Fruit fly (Drosophila melanogaster) whole organism, embryonic: ENCODE results near the gene CG17249.
A peak's percentile ranks its signal among the peaks of the same experiment; 100 is the strongest.

Source experiments
- Atf-2 ChIP-seq: fragments of 200-800 bp; sonication (Bioruptor generic); optimal IDR thresholded peaks from 2 replicates; lab custom pipeline; 2016; ENCODE audit warnings: missing biosample characterization, missing genetic modification characterization
- Blimp-1 ChIP-seq: fragments of 200-800 bp; sonication (Bioruptor generic); optimal IDR thresholded peaks from 3 replicates; lab custom pipeline; 2018; ENCODE audit warnings: missing biosample characterization, missing genetic modification characterization, mild to moderate bottlenecking, moderate library complexity, missing genetic modification reagents
- Bteb2 ChIP-seq: fragments of 200-800 bp; sonication (Bioruptor generic); optimal IDR thresholded peaks from 2 replicates; lab custom pipeline; 2016; ENCODE audit warnings: missing biosample characterization, missing genetic modification characterization
- CG10654 ChIP-seq: fragments of 200-800 bp; sonication (Bioruptor generic); optimal IDR thresholded peaks from 2 replicates; lab custom pipeline; 2016; ENCODE audit warnings: missing biosample characterization, missing genetic modification characterization
- CG11504 ChIP-seq: fragments of 200-800 bp; sonication (Bioruptor generic); optimal IDR thresholded peaks from 3 replicates; lab custom pipeline; 2019; ENCODE audit warnings: missing biosample characterization, mild to moderate bottlenecking, missing genetic modification characterization, moderate library complexity
- CG14965 ChIP-seq: fragments of 200-800 bp; sonication (Bioruptor generic); optimal IDR thresholded peaks from 2 replicates; lab custom pipeline; 2016; ENCODE audit warnings: missing biosample characterization, missing genetic modification characterization, borderline replicate concordance
- CG15601 ChIP-seq: fragments of 200-800 bp; sonication (Bioruptor generic); optimal IDR thresholded peaks from 3 replicates; lab custom pipeline; 2019; ENCODE audit warnings: missing biosample characterization, mild to moderate bottlenecking, missing genetic modification characterization, moderate library complexity
- CG17361 ChIP-seq: fragments of 200-800 bp; sonication (Bioruptor generic); IDR thresholded peaks from 3 replicates; pipeline ENCODE4 v1.3.6; 2022; ENCODE audit warnings: missing biosample characterization, missing genetic modification characterization
- CG17385 ChIP-seq: fragments of 200-800 bp; sonication (Bioruptor generic); optimal IDR thresholded peaks from 3 replicates; lab custom pipeline; 2018; ENCODE audit warnings: missing biosample characterization, mild to moderate bottlenecking, missing genetic modification characterization
- CG17829 ChIP-seq: fragments of 200-800 bp; optimal IDR thresholded peaks from 2 replicates; lab custom pipeline; 2019; ENCODE audit warnings: missing biosample characterization, mild to moderate bottlenecking, missing genetic modification characterization, moderate library complexity
- CG18262 ChIP-seq: fragments of 200-800 bp; optimal IDR thresholded peaks from 3 replicates; lab custom pipeline; 2019; ENCODE audit warnings: missing biosample characterization, mild to moderate bottlenecking, missing genetic modification characterization, moderate library complexity
- CG2678 ChIP-seq: fragments of 200-800 bp; sonication (Bioruptor generic); optimal IDR thresholded peaks from 3 replicates; lab custom pipeline; 2019; ENCODE audit warnings: missing biosample characterization, mild to moderate bottlenecking, missing genetic modification characterization, moderate library complexity
- CG2712 ChIP-seq: fragments of 200-800 bp; optimal IDR thresholded peaks from 3 replicates; lab custom pipeline; 2019; ENCODE audit warnings: missing biosample characterization, mild to moderate bottlenecking, missing genetic modification characterization, moderate library complexity
- CG3838 ChIP-seq: fragments of 200-800 bp; sonication (Bioruptor generic); optimal IDR thresholded peaks from 3 replicates; lab custom pipeline; 2016; ENCODE audit warnings: missing biosample characterization, missing genetic modification characterization
- CG3995 ChIP-seq: fragments of 200-800 bp; sonication (Bioruptor generic); optimal IDR thresholded peaks from 3 replicates; lab custom pipeline; 2016; ENCODE audit warnings: missing biosample characterization, missing genetic modification characterization
- CG5180 ChIP-seq: fragments of 200-800 bp; sonication (Bioruptor generic); optimal IDR thresholded peaks from 3 replicates; lab custom pipeline; 2017; ENCODE audit warnings: missing biosample characterization, missing genetic modification characterization, mild to moderate bottlenecking, moderate library complexity, missing genetic modification reagents
- CG6175 ChIP-seq: fragments of 200-800 bp; sonication (Bioruptor generic); IDR thresholded peaks from 3 replicates; pipeline ENCODE4 v1.3.6; 2022; ENCODE audit warnings: missing biosample characterization, missing genetic modification characterization
- CG8089 ChIP-seq: fragments of 200-800 bp; sonication (Bioruptor generic); optimal IDR thresholded peaks from 3 replicates; lab custom pipeline; 2016; ENCODE audit warnings: missing biosample characterization, missing genetic modification characterization
- CG8290 ChIP-seq, 3 experiments: fragments of 200-800 bp; sonication (Bioruptor generic); optimal IDR thresholded peaks; 2 replicates each; lab custom pipeline; 2016 to 2019; ENCODE audit warnings: missing biosample characterization in 3 of 3, missing genetic modification characterization in 3 of 3, mild to moderate bottlenecking in 2 of 3, moderate library complexity in 1 of 3
- CG8944 ChIP-seq: fragments of 200-800 bp; sonication (Bioruptor generic); optimal IDR thresholded peaks from 3 replicates; lab custom pipeline; 2016; ENCODE audit warnings: missing biosample characterization, missing genetic modification characterization
- Camta ChIP-seq: fragments of 200-800 bp; sonication (Bioruptor generic); optimal IDR thresholded peaks from 2 replicates; lab custom pipeline; 2016; ENCODE audit warnings: missing biosample characterization, missing genetic modification characterization
- CoRest ChIP-seq: fragments of 200-800 bp; sonication (Bioruptor generic); optimal IDR thresholded peaks from 3 replicates; lab custom pipeline; 2018; ENCODE audit warnings: missing biosample characterization, mild to moderate bottlenecking, missing genetic modification characterization, moderate library complexity
- ERR ChIP-seq: fragments of 200-800 bp; sonication (Bioruptor generic); optimal IDR thresholded peaks from 2 replicates; lab custom pipeline; 2016; ENCODE audit warnings: missing biosample characterization, missing genetic modification characterization
- Eip74EF ChIP-seq, 2 experiments: fragments of 200-800 bp in 1 of 2; fragments of >200 bp in 1 of 2; sonication (Bioruptor generic) in 1 of 2; optimal IDR thresholded peaks; 2 replicates each; lab custom pipeline; 2017 to 2019; ENCODE audit warnings: missing biosample characterization in 2 of 2, missing genetic modification characterization in 2 of 2, mild to moderate bottlenecking in 1 of 2, moderate library complexity in 1 of 2
- HLHmδ ChIP-seq: fragments of 200-800 bp; sonication (Bioruptor generic); optimal IDR thresholded peaks from 2 replicates; lab custom pipeline; 2018; ENCODE audit warnings: missing biosample characterization, mild to moderate bottlenecking, missing genetic modification characterization, moderate library complexity
- Hmx ChIP-seq: fragments of 200-800 bp; sonication (Bioruptor generic); optimal IDR thresholded peaks from 2 replicates; lab custom pipeline; 2016; ENCODE audit warnings: missing biosample characterization, missing genetic modification characterization
- Jarid2 ChIP-seq: fragments of 200-800 bp; sonication (Bioruptor generic); optimal IDR thresholded peaks from 3 replicates; lab custom pipeline; 2017; ENCODE audit warnings: mild to moderate bottlenecking, missing biosample characterization, missing genetic modification reagents, missing genetic modification characterization
- Meics ChIP-seq: fragments of 200-800 bp; sonication (Bioruptor generic); optimal IDR thresholded peaks from 2 replicates; lab custom pipeline; 2017; ENCODE audit warnings: missing biosample characterization, mild to moderate bottlenecking, missing genetic modification characterization
- Sox100B ChIP-seq: fragments of 200-800 bp; sonication (Bioruptor generic); optimal IDR thresholded peaks from 3 replicates; lab custom pipeline; 2018; ENCODE audit warnings: missing biosample characterization, mild to moderate bottlenecking, missing genetic modification characterization
- Ssrp ChIP-seq: fragments of 200-800 bp; sonication (Bioruptor generic); optimal IDR thresholded peaks from 2 replicates; lab custom pipeline; 2018; ENCODE audit warnings: missing biosample characterization, mild to moderate bottlenecking, missing genetic modification characterization, moderate library complexity
- Xrp1 ChIP-seq: fragments of 200-800 bp; sonication (Bioruptor generic); IDR thresholded peaks from 2 replicates; pipeline ENCODE4 v1.3.6; 2022; ENCODE audit warnings: missing biosample characterization, missing genetic modification characterization
- az2 ChIP-seq: fragments of 200-800 bp; sonication (Bioruptor generic); optimal IDR thresholded peaks from 3 replicates; lab custom pipeline; 2016; ENCODE audit warnings: missing biosample characterization, missing genetic modification characterization
- bab2 ChIP-seq: fragments of 200-800 bp; sonication (Bioruptor generic); optimal IDR thresholded peaks from 2 replicates; lab custom pipeline; 2016; ENCODE audit warnings: missing biosample characterization, missing genetic modification characterization
- crp ChIP-seq, 2 experiments: fragments of 200-800 bp; sonication (Bioruptor generic); optimal IDR thresholded peaks; 2 replicates in 1 of 2; 3 replicates in 1 of 2; lab custom pipeline; 2017; ENCODE audit warnings: missing biosample characterization in 2 of 2, missing genetic modification characterization in 2 of 2, mild to moderate bottlenecking in 1 of 2, moderate library complexity in 1 of 2
- dmrt11E ChIP-seq: fragments of 200-800 bp; sonication (Bioruptor generic); optimal IDR thresholded peaks from 3 replicates; lab custom pipeline; 2018; ENCODE audit warnings: missing biosample characterization, mild to moderate bottlenecking, missing genetic modification characterization, moderate library complexity
- ewg ChIP-seq: fragments of 200-800 bp; sonication (Bioruptor generic); optimal IDR thresholded peaks from 3 replicates; lab custom pipeline; 2017; ENCODE audit warnings: mild to moderate bottlenecking, missing biosample characterization, missing genetic modification reagents, missing genetic modification characterization
- gcm ChIP-seq: fragments of 200-800 bp; sonication (Bioruptor generic); optimal IDR thresholded peaks from 2 replicates; lab custom pipeline; 2019; ENCODE audit warnings: missing biosample characterization, mild to moderate bottlenecking, missing genetic modification characterization, moderate library complexity
- grn ChIP-seq: fragments of 200-800 bp; sonication (Bioruptor generic); optimal IDR thresholded peaks from 3 replicates; lab custom pipeline; 2017; ENCODE audit warnings: missing biosample characterization, missing genetic modification characterization
- mirr ChIP-seq: fragments of 200-800 bp; sonication (Bioruptor generic); optimal IDR thresholded peaks from 3 replicates; lab custom pipeline; 2018; ENCODE audit warnings: missing biosample characterization, mild to moderate bottlenecking, missing genetic modification characterization
- otp ChIP-seq: fragments of 200-800 bp; sonication (Bioruptor generic); IDR thresholded peaks from 3 replicates; pipeline ENCODE4, ENCODE4 v1.3.6; 2022; ENCODE audit warnings: missing biosample characterization, missing genetic modification characterization
- p53 ChIP-seq: fragments of 200-800 bp; sonication (Bioruptor generic); optimal IDR thresholded peaks from 2 replicates; lab custom pipeline; 2016; ENCODE audit warnings: missing biosample characterization, missing genetic modification characterization
- pan ChIP-seq, 4 experiments: fragments of >200 bp in 3 of 4; fragments of 200-800 bp in 1 of 4; sonication (Bioruptor generic) in 1 of 4; optimal IDR thresholded peaks in 3 of 4; IDR thresholded peaks in 1 of 4; 2 replicates each; pipeline versions ENCODE4 v1.3.6 to Lab custom; 2017 to 2022; ENCODE audit warnings: missing biosample characterization in 2 of 4, missing genetic modification characterization in 2 of 4, mixed read lengths in 1 of 4
- pum ChIP-seq: fragments of 200-800 bp; sonication (Bioruptor generic); optimal IDR thresholded peaks from 2 replicates; lab custom pipeline; 2016; ENCODE audit warnings: missing biosample characterization, missing genetic modification characterization
- trh ChIP-seq: fragments of 200-800 bp; sonication (Bioruptor generic); optimal IDR thresholded peaks from 2 replicates; lab custom pipeline; 2016; ENCODE audit warnings: missing biosample characterization, missing genetic modification characterization
- usp ChIP-seq: fragments of >200 bp; optimal IDR thresholded peaks from 2 replicates; lab custom pipeline; 2017; ENCODE audit warnings: missing biosample characterization, missing genetic modification characterization
- vnd ChIP-seq: fragments of 200-800 bp; sonication (Bioruptor generic); IDR thresholded peaks from 3 replicates; pipeline ENCODE4 v1.3.6; 2022; ENCODE audit warnings: missing biosample characterization, missing genetic modification characterization; ENCODE audit not compliant: partially characterized antibody
- vvl ChIP-seq: fragments of 200-800 bp; sonication (Bioruptor generic); IDR thresholded peaks from 2 replicates; pipeline ENCODE4 v1.3.6; 2022; ENCODE audit warnings: missing biosample characterization, missing genetic modification characterization

Gene CG17249

DNA sequence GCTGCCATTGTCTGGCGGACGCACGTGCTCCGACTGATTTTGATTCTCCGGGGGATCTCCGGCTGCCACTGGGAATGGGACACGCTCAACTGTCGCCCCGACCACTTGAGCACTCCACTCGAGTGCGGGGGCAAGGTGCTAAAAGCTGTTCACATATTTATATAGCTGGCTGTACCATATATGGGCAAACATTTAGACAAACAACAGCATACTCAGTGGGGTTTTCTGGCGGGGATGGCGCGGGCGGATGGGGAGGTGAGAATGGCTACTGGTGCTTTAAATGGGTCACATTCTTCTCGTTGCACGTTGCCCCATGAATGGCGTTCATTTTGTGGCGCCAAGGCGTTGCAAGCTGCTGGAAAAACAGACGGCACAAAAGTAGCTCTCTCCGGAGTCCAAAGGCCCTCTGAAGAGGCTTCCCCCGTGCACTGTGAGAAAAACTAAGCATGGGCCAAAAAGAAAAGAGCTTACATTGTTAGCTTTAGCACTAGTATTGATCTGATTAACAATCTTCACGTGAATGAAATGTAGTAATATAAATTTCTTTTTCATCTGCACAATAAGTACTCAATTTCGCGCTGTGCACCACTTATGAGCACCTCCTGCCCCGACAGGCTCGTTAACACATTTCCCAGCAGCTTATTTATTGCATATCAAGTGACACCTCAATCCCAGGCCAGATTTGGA, 43.6 kb upstream of the CG17249 start (continued):
- peak; percentile 39 for TF ChIP-seq dmrt11E (tag; lab: Kevin White, UChicago)
- peak; percentile 60 for TF ChIP-seq CG18262 (tag; lab: Kevin White, UChicago)
- peak; percentile 30 for TF ChIP-seq pum (GFP tag; lab: Kevin White, UChicago)
- no peak for TF ChIP-seq vnd (GFP tag; lab: Robert Waterston, UW)
- no peak for TF ChIP-seq gcm
- TF ChIP-seq bab2 = peak; percentile 28
- TF ChIP-seq CG5180 = peak; percentile 39
- peak; percentile 8 for TF ChIP-seq CG8944
- TF ChIP-seq CG15601 (tag; lab: Kevin White, UChicago) = peak; percentile 35
- no peak for TF ChIP-seq CG8290 (GFP tag; optimal IDR thresholded peaks at IDR 0.05; lab: Kevin White, UChicago)
- peak in 1 of 2 experiments; percentile 6 for TF ChIP-seq CG8290 (tag; optimal IDR thresholded peaks at IDR 0.05; lab: Kevin White, UChicago)
- peak; percentile 36 for TF ChIP-seq Sox100B (GFP tag; lab: Kevin White, UChicago)
- TF ChIP-seq Atf-2 (GFP tag; lab: Kevin White, UChicago) = no peak
- peak; percentile 55 for TF ChIP-seq CG2678 (tag; lab: Kevin White, UChicago)
- peak; percentile 19 for TF ChIP-seq Jarid2 (GFP tag; lab: Kevin White, UChicago)
- TF ChIP-seq Ssrp (tag; lab: Kevin White, UChicago) = peak; percentile 26
- peak; percentile 42; the same call in 1 of the 3 replicates for TF ChIP-seq CG17361 (GFP tag; lab: Robert Waterston, UW)
- TF ChIP-seq CG17385 (GFP tag; lab: Kevin White, UChicago) = no peak
- no peak for TF ChIP-seq usp (GFP tag; lab: Kevin White, UChicago)
- peak; percentile 17 for TF ChIP-seq mirr (GFP tag; lab: Kevin White, UChicago)
- TF ChIP-seq CG11504 (tag; lab: Kevin White, UChicago) = peak; percentile 51
- peak; percentile 58 for TF ChIP-seq CG2712 (tag; lab: Kevin White, UChicago)
- TF ChIP-seq vvl (GFP tag; lab: Robert Waterston, UW) = peak; percentile 47; the same call in 1 of the 2 replicates
- peak; percentile 63; the same call in 1 of the 2 replicates for TF ChIP-seq Xrp1 (GFP tag; lab: Robert Waterston, UW)
- TF ChIP-seq pan (optimal IDR thresholded peaks at IDR 0.05; lab: Kevin White, UChicago) = no peak
- TF ChIP-seq pan (GFP tag; optimal IDR thresholded peaks at IDR 0.05 in 1 of 2, IDR thresholded peaks at IDR 0.05 in 1 of 2) = no peak
- TF ChIP-seq Meics (GFP tag; lab: Kevin White, UChicago) = peak; percentile 28
- peak; percentile 6 for TF ChIP-seq ewg (GFP tag; lab: Kevin White, UChicago)
- peak; percentile 3 for TF ChIP-seq grn (GFP tag; lab: Kevin White, UChicago)
- no peak for TF ChIP-seq CG3838 (GFP tag; lab: Kevin White, UChicago)
- TF ChIP-seq ERR (GFP tag; lab: Kevin White, UChicago) = no peak
- no peak for TF ChIP-seq Hmx
- TF ChIP-seq CG3995 (GFP tag; lab: Kevin White, UChicago) = no peak
- TF ChIP-seq Blimp-1 = peak; percentile 58
- peak; percentile 20 for TF ChIP-seq CG17829 (tag; lab: Kevin White, UChicago)
- peak; percentile 21 for TF ChIP-seq CoRest
- TF ChIP-seq CG8089 (GFP tag; lab: Kevin White, UChicago) = peak; percentile 21
- TF ChIP-seq CG6175 (GFP tag; lab: Robert Waterston, UW) = 0 out of 3 replicates have a peak, but pooled peaks have one; percentile 9
- TF ChIP-seq p53 (GFP tag; lab: Kevin White, UChicago) = peak; percentile 15
- TF ChIP-seq HLHmδ (GFP tag; lab: Kevin White, UChicago) = peak; percentile 73
- no peak for TF ChIP-seq Eip74EF (GFP tag; optimal IDR thresholded peaks at IDR 0.05; lab: Kevin White, UChicago)
- TF ChIP-seq otp = peak; percentile 69; the same call in 2 of the 3 replicates
- peak; percentile 1 for TF ChIP-seq Camta (GFP tag; lab: Kevin White, UChicago)
- TF ChIP-seq crp (GFP tag; optimal IDR thresholded peaks at IDR 0.05; lab: Kevin White, UChicago) = no peak
- no peak for TF ChIP-seq trh
- peak; percentile 17 for TF ChIP-seq CG10654 (GFP tag; lab: Kevin White, UChicago)
- TF ChIP-seq CG14965 = peak; percentile 9
- TF ChIP-seq az2 (GFP tag; lab: Kevin White, UChicago) = peak; percentile 30
- no peak for TF ChIP-seq Bteb2 (GFP tag; lab: Kevin White, UChicago)
